Fruit fly (Drosophila melanogaster) whole organism, embryonic: ENCODE results near the gene Mis12.

Source experiments
- Atf-2 ChIP-seq: fragments of 200-800 bp; sonication (Bioruptor generic); optimal IDR thresholded peaks from 2 replicates; lab custom pipeline; 2016; ENCODE audit warnings: missing biosample characterization, missing genetic modification characterization
- CG11085 ChIP-seq: fragments of 200-800 bp; sonication (Bioruptor generic); IDR thresholded peaks from 2 replicates; pipeline ENCODE4 v1.3.6; 2022; ENCODE audit warnings: missing biosample characterization, missing genetic modification characterization
- CG11696 ChIP-seq: fragments of 200-800 bp; sonication (Bioruptor generic); IDR thresholded peaks from 2 replicates; pipeline ENCODE4 v1.3.6; 2022; ENCODE audit warnings: missing biosample characterization, missing genetic modification characterization
- CG12219 ChIP-seq: fragments of 200-800 bp; sonication (Bioruptor generic); optimal IDR thresholded peaks from 3 replicates; lab custom pipeline; 2018; ENCODE audit warnings: missing biosample characterization, mild to moderate bottlenecking, missing genetic modification characterization
- CG13894 ChIP-seq: fragments of 200-800 bp; sonication (Bioruptor generic); optimal IDR thresholded peaks from 3 replicates; lab custom pipeline; 2018; ENCODE audit warnings: missing biosample characterization, mild to moderate bottlenecking, missing genetic modification characterization, moderate library complexity
- CG14014 ChIP-seq: fragments of 200-800 bp; sonication (Bioruptor generic); IDR thresholded peaks from 2 replicates; pipeline ENCODE4 v1.3.6; 2022; ENCODE audit warnings: missing biosample characterization, missing genetic modification characterization
- CG14710 ChIP-seq: fragments of 200-800 bp; sonication (Bioruptor generic); optimal IDR thresholded peaks from 3 replicates; lab custom pipeline; 2019; ENCODE audit warnings: missing biosample characterization, mild to moderate bottlenecking, missing genetic modification characterization, moderate library complexity
- CG16779 ChIP-seq: fragments of 200-800 bp; sonication (Bioruptor generic); IDR thresholded peaks from 2 replicates; pipeline ENCODE4 v1.3.6; 2022; ENCODE audit warnings: missing biosample characterization, missing genetic modification characterization
- CG16815 ChIP-seq: fragments of 200-800 bp; sonication (Bioruptor generic); optimal IDR thresholded peaks from 3 replicates; lab custom pipeline; 2017; ENCODE audit warnings: missing biosample characterization, mild to moderate bottlenecking, missing genetic modification characterization
- CG17359 ChIP-seq: fragments of 200-800 bp; sonication (Bioruptor generic); optimal IDR thresholded peaks from 3 replicates; lab custom pipeline; 2018; ENCODE audit warnings: missing biosample characterization, mild to moderate bottlenecking, missing genetic modification characterization, moderate library complexity
- CG3065 ChIP-seq: fragments of 200-800 bp; sonication (Bioruptor generic); optimal IDR thresholded peaks from 2 replicates; lab custom pipeline; 2016; ENCODE audit warnings: missing biosample characterization, missing genetic modification characterization
- CG32767 ChIP-seq: fragments of 200-800 bp; sonication (Bioruptor generic); IDR thresholded peaks from 2 replicates; pipeline ENCODE4 v1.3.6; 2022; ENCODE audit warnings: missing biosample characterization, missing genetic modification characterization
- CG3726 ChIP-seq: fragments of 200-800 bp; sonication (Bioruptor generic); IDR thresholded peaks from 3 replicates; pipeline ENCODE4, ENCODE4 v1.3.6; 2022; ENCODE audit warnings: missing biosample characterization, missing genetic modification characterization
- CG6272 ChIP-seq: fragments of 200-800 bp; sonication (Bioruptor generic); IDR thresholded peaks from 2 replicates; pipeline ENCODE4 v1.3.6; 2022; ENCODE audit warnings: missing biosample characterization, missing genetic modification characterization
- CG7987 ChIP-seq: fragments of 200-800 bp; sonication (Bioruptor generic); optimal IDR thresholded peaks from 2 replicates; lab custom pipeline; 2018; ENCODE audit warnings: missing biosample characterization, mild to moderate bottlenecking, missing genetic modification characterization, moderate library complexity
- CG8359 ChIP-seq: fragments of 200-800 bp; sonication (Bioruptor generic); optimal IDR thresholded peaks from 2 replicates; lab custom pipeline; 2017; ENCODE audit warnings: missing biosample characterization, mild to moderate bottlenecking, missing genetic modification characterization, borderline replicate concordance
- CG8388 ChIP-seq: fragments of 200-800 bp; sonication (Bioruptor generic); optimal IDR thresholded peaks from 2 replicates; lab custom pipeline; 2019; ENCODE audit warnings: missing biosample characterization, mild to moderate bottlenecking, missing genetic modification characterization, moderate library complexity
- CG9727 ChIP-seq: fragments of 200-800 bp; sonication (Bioruptor generic); optimal IDR thresholded peaks from 3 replicates; lab custom pipeline; 2017; ENCODE audit warnings: missing biosample characterization, mild to moderate bottlenecking, missing genetic modification characterization
- CG9817 ChIP-seq: fragments of 200-800 bp; sonication (Bioruptor generic); optimal IDR thresholded peaks from 2 replicates; lab custom pipeline; 2018; ENCODE audit warnings: missing biosample characterization, mild to moderate bottlenecking, missing genetic modification characterization, moderate library complexity
- CTCF ChIP-seq: fragments of 200-800 bp; sonication (Bioruptor generic); optimal IDR thresholded peaks from 2 replicates; lab custom pipeline; 2017; ENCODE audit warnings: missing biosample characterization, mild to moderate bottlenecking, missing genetic modification characterization, moderate library complexity
- Camta ChIP-seq: fragments of 200-800 bp; sonication (Bioruptor generic); optimal IDR thresholded peaks from 2 replicates; lab custom pipeline; 2016; ENCODE audit warnings: missing biosample characterization, missing genetic modification characterization
- CoRest ChIP-seq: fragments of 200-800 bp; sonication (Bioruptor generic); optimal IDR thresholded peaks from 3 replicates; lab custom pipeline; 2018; ENCODE audit warnings: missing biosample characterization, mild to moderate bottlenecking, missing genetic modification characterization, moderate library complexity
- ERR ChIP-seq: fragments of 200-800 bp; sonication (Bioruptor generic); optimal IDR thresholded peaks from 2 replicates; lab custom pipeline; 2016; ENCODE audit warnings: missing biosample characterization, missing genetic modification characterization
- Fer1 ChIP-seq: fragments of 200-800 bp; sonication (Bioruptor generic); optimal IDR thresholded peaks from 2 replicates; lab custom pipeline; 2017; ENCODE audit warnings: missing biosample characterization, mild to moderate bottlenecking, missing genetic modification characterization
- HLH54F ChIP-seq: fragments of 200-800 bp; sonication (Bioruptor generic); optimal IDR thresholded peaks from 3 replicates; lab custom pipeline; 2016; ENCODE audit warnings: missing biosample characterization, missing genetic modification characterization
- Lhr ChIP-seq: fragments of 200-800 bp; sonication (Bioruptor generic); optimal IDR thresholded peaks from 3 replicates; lab custom pipeline; 2017; ENCODE audit warnings: mild to moderate bottlenecking, missing biosample characterization, missing genetic modification reagents, missing genetic modification characterization
- Meics ChIP-seq: fragments of 200-800 bp; sonication (Bioruptor generic); optimal IDR thresholded peaks from 2 replicates; lab custom pipeline; 2017; ENCODE audit warnings: missing biosample characterization, mild to moderate bottlenecking, missing genetic modification characterization
- Neu2 ChIP-seq: fragments of 200-800 bp; sonication (Bioruptor generic); optimal IDR thresholded peaks from 3 replicates; lab custom pipeline; 2016; ENCODE audit warnings: missing biosample characterization, missing genetic modification characterization, borderline replicate concordance
- Nf-YC ChIP-seq: fragments of 200-800 bp; optimal IDR thresholded peaks from 3 replicates; lab custom pipeline; 2019; ENCODE audit warnings: missing biosample characterization, mild to moderate bottlenecking, missing genetic modification characterization, moderate library complexity
- Six4 ChIP-seq: fragments of 200-800 bp; sonication (Bioruptor generic); optimal IDR thresholded peaks from 2 replicates; lab custom pipeline; 2016; ENCODE audit warnings: missing biosample characterization, missing genetic modification characterization
- Sox100B ChIP-seq: fragments of 200-800 bp; sonication (Bioruptor generic); optimal IDR thresholded peaks from 3 replicates; lab custom pipeline; 2018; ENCODE audit warnings: missing biosample characterization, mild to moderate bottlenecking, missing genetic modification characterization
- az2 ChIP-seq: fragments of 200-800 bp; sonication (Bioruptor generic); optimal IDR thresholded peaks from 3 replicates; lab custom pipeline; 2016; ENCODE audit warnings: missing biosample characterization, missing genetic modification characterization
- bigmax ChIP-seq: fragments of 200-800 bp; sonication (Bioruptor generic); optimal IDR thresholded peaks from 2 replicates; lab custom pipeline; 2018; ENCODE audit warnings: missing biosample characterization, mild to moderate bottlenecking, missing genetic modification characterization
- caup ChIP-seq: fragments of 200-800 bp; sonication (Bioruptor generic); optimal IDR thresholded peaks from 3 replicates; lab custom pipeline; 2017; ENCODE audit warnings: missing biosample characterization, mild to moderate bottlenecking, missing genetic modification characterization, moderate library complexity; ENCODE audit not compliant: severe bottlenecking
- chn ChIP-seq: fragments of 200-800 bp; sonication (Bioruptor generic); optimal IDR thresholded peaks from 2 replicates; lab custom pipeline; 2016; ENCODE audit warnings: missing biosample characterization, missing genetic modification characterization
- emc ChIP-seq: fragments of 200-800 bp; sonication (Bioruptor generic); optimal IDR thresholded peaks from 2 replicates; lab custom pipeline; 2016; ENCODE audit warnings: missing biosample characterization, missing genetic modification characterization
- eyg ChIP-seq: fragments of 200-800 bp; sonication (Bioruptor generic); optimal IDR thresholded peaks from 3 replicates; lab custom pipeline; 2016; ENCODE audit warnings: missing biosample characterization, missing genetic modification characterization
- gro ChIP-seq: fragments of 200-800 bp; sonication (Bioruptor generic); optimal IDR thresholded peaks from 2 replicates; lab custom pipeline; 2016; ENCODE audit warnings: missing biosample characterization, missing genetic modification characterization
- gsb ChIP-seq: fragments of 200-800 bp; sonication (Bioruptor generic); IDR thresholded peaks from 2 replicates; pipeline ENCODE4 v1.3.6; 2022; ENCODE audit warnings: missing biosample characterization, missing genetic modification characterization
- gsb-n ChIP-seq: fragments of 200-800 bp; sonication (Bioruptor generic); optimal IDR thresholded peaks from 3 replicates; lab custom pipeline; 2018; ENCODE audit warnings: missing biosample characterization, mild to moderate bottlenecking, missing genetic modification characterization
- gt ChIP-seq: fragments of 200-800 bp; sonication (Bioruptor generic); IDR thresholded peaks from 2 replicates; pipeline ENCODE4 v1.3.6; 2022; ENCODE audit warnings: missing biosample characterization, missing genetic modification characterization
- ham ChIP-seq: fragments of 200-800 bp; sonication (Bioruptor generic); IDR thresholded peaks from 2 replicates; pipeline ENCODE4 v1.3.6; 2022; ENCODE audit warnings: missing biosample characterization, missing genetic modification characterization
- her ChIP-seq: fragments of 200-800 bp; sonication (Bioruptor generic); optimal IDR thresholded peaks from 2 replicates; lab custom pipeline; 2016; ENCODE audit warnings: missing biosample characterization, missing genetic modification characterization
- jigr1 ChIP-seq: fragments of 200-800 bp; sonication (Bioruptor generic); IDR thresholded peaks from 3 replicates; pipeline ENCODE4 v1.3.6; 2022; ENCODE audit warnings: missing biosample characterization, missing genetic modification characterization
- nmo ChIP-seq: fragments of 200-800 bp; sonication (Bioruptor generic); optimal IDR thresholded peaks from 2 replicates; lab custom pipeline; 2018; ENCODE audit warnings: missing biosample characterization, mild to moderate bottlenecking, missing genetic modification characterization, moderate library complexity
- p53 ChIP-seq: fragments of 200-800 bp; sonication (Bioruptor generic); optimal IDR thresholded peaks from 2 replicates; lab custom pipeline; 2016; ENCODE audit warnings: missing biosample characterization, missing genetic modification characterization
- ranshi ChIP-seq: fragments of 200-800 bp; sonication (Bioruptor generic); IDR thresholded peaks from 2 replicates; pipeline ENCODE4 v1.3.6; 2022; ENCODE audit warnings: missing biosample characterization, missing genetic modification characterization
- salm ChIP-seq: fragments of 200-800 bp; sonication (Bioruptor generic); optimal IDR thresholded peaks from 2 replicates; lab custom pipeline; 2018; ENCODE audit warnings: missing biosample characterization, mild to moderate bottlenecking, missing genetic modification characterization
- sens-2 ChIP-seq: fragments of 200-800 bp; sonication (Bioruptor generic); IDR thresholded peaks from 2 replicates; pipeline ENCODE4 v1.3.6; 2022; ENCODE audit warnings: missing biosample characterization, missing genetic modification characterization
- seq ChIP-seq: fragments of 200-800 bp; sonication (Bioruptor generic); IDR thresholded peaks from 2 replicates; pipeline ENCODE4 v1.3.6; 2022; ENCODE audit warnings: missing biosample characterization, missing genetic modification characterization
- so ChIP-seq: fragments of 200-800 bp; sonication (Bioruptor generic); IDR thresholded peaks from 3 replicates; pipeline ENCODE4 v1.3.6; 2022; ENCODE audit warnings: missing biosample characterization, missing genetic modification characterization
- toy ChIP-seq: fragments of 200-800 bp; sonication (Bioruptor generic); IDR thresholded peaks from 2 replicates; pipeline ENCODE4 v1.3.6; 2022; ENCODE audit warnings: missing biosample characterization, missing genetic modification characterization
- twi ChIP-seq: fragments of 200-800 bp; optimal IDR thresholded peaks from 2 replicates; lab custom pipeline; 2019; ENCODE audit warnings: missing biosample characterization, mild to moderate bottlenecking, missing genetic modification characterization, moderate library complexity

Gene Mis12

dm6 chr3L:7009411-7009810, 40.6 kb upstream of the Mis12 start (continued):
- TF ChIP-seq CG16779 (GFP tag; lab: Robert Waterston, UW) (no peak), Lhr (GFP tag; lab: Kevin White, UChicago) (no peak), CG8359 (GFP tag; lab: Kevin White, UChicago) (no peak), caup (no peak), gsb-n (tag; lab: Kevin White, UChicago) (no peak), emc (GFP tag; lab: Kevin White, UChicago) (no peak), twi (no peak), Camta (GFP tag; lab: Kevin White, UChicago) (no peak), Meics (GFP tag; lab: Kevin White, UChicago) (peak; percentile 5), her (no peak), Atf-2 (GFP tag; lab: Kevin White, UChicago) (no peak), CoRest (tag; lab: Kevin White, UChicago) (peak; percentile 21), CG8388 (GFP tag; lab: Kevin White, UChicago) (no peak), toy (GFP tag; lab: Robert Waterston, UW) (no peak), gro (GFP tag; lab: Kevin White, UChicago) (no peak), salm (no peak), CG3726 (GFP tag; lab: Robert Waterston, UW) (no peak), sens-2 (no peak), gt (no peak), CG32767 (no peak), CG12219 (GFP tag; lab: Kevin White, UChicago) (no peak), chn (GFP tag; lab: Kevin White, UChicago) (no peak), jigr1 (GFP tag; lab: Robert Waterston, UW) (no peak), bigmax (GFP tag; lab: Kevin White, UChicago) (no peak), CG17359 (peak; percentile 29), CG6272 (GFP tag; lab: Robert Waterston, UW) (no peak), so (GFP tag; lab: Robert Waterston, UW) (no peak), ERR (GFP tag; lab: Kevin White, UChicago) (no peak), ham (GFP tag; lab: Robert Waterston, UW) (no peak), p53 (GFP tag; lab: Kevin White, UChicago) (no peak), HLH54F (GFP tag; lab: Kevin White, UChicago) (no peak), CG13894 (no peak), ranshi (GFP tag; lab: Robert Waterston, UW) (no peak), Neu2 (GFP tag; lab: Kevin White, UChicago) (no peak), az2 (GFP tag; lab: Kevin White, UChicago) (no peak), CG11696 (GFP tag; lab: Robert Waterston, UW) (0 out of 2 replicates have a peak, but pooled peaks have one; percentile 32), CG3065 (GFP tag; lab: Kevin White, UChicago) (no peak), seq (GFP tag; lab: Robert Waterston, UW) (no peak), Sox100B (peak; percentile 62), CTCF (GFP tag; lab: Kevin White, UChicago) (no peak), gsb (GFP tag; lab: Robert Waterston, UW) (no peak), CG14014 (GFP tag; lab: Robert Waterston, UW) (no peak), CG14710 (tag; lab: Kevin White, UChicago) (peak; percentile 19), eyg (GFP tag; lab: Kevin White, UChicago) (no peak), Six4 (no peak), CG9727 (GFP tag; lab: Kevin White, UChicago) (no peak), nmo (GFP tag; lab: Kevin White, UChicago) (peak; percentile 4), CG11085 (GFP tag; lab: Robert Waterston, UW) (no peak), CG7987 (GFP tag; lab: Kevin White, UChicago) (no peak), Fer1 (no peak), Nf-YC (tag; lab: Kevin White, UChicago) (no peak), CG9817 (tag; lab: Kevin White, UChicago) (no peak), CG16815 (GFP tag; lab: Kevin White, UChicago) (no peak)
